Worm (Caenorhabditis elegans) whole organism, L1 larva: ENCODE results near the gene srb-1.

ENCODE experiments used
- F16B12.6 ChIP-seq: fragments of 150-350 bp; optimal IDR thresholded peaks from 2 replicates; lab custom pipeline; 2014; ENCODE audit warnings: missing biosample characterization, missing genetic modification characterization
- alr-1 ChIP-seq: fragments of 200-800 bp; sonication (Bioruptor generic); optimal IDR thresholded peaks from 2 replicates; lab custom pipeline; 2018; ENCODE audit warnings: borderline replicate concordance, mild to moderate bottlenecking, missing genetic modification characterization, missing compliant biosample characterization
- ama-1 ChIP-seq: fragments of 150-350 bp; optimal IDR thresholded peaks from 2 replicates; lab custom pipeline; 2014
- blmp-1 ChIP-seq: fragments of 150-350 bp; optimal IDR thresholded peaks from 2 replicates; lab custom pipeline; 2014; ENCODE audit warnings: missing biosample characterization, missing genetic modification characterization
- ceh-63 ChIP-seq: fragments of 200-800 bp; sonication (Bioruptor generic); optimal IDR thresholded peaks from 2 replicates; lab custom pipeline; 2018; ENCODE audit warnings: mild to moderate bottlenecking, missing genetic modification characterization, missing compliant biosample characterization
- ceh-8 ChIP-seq: fragments of 200-800 bp; sonication (Bioruptor generic); optimal IDR thresholded peaks from 2 replicates; lab custom pipeline; 2018; ENCODE audit warnings: mild to moderate bottlenecking, missing genetic modification characterization, moderate library complexity, missing compliant biosample characterization
- ceh-82 ChIP-seq, 3 experiments: fragments of 150-350 bp in 1 of 3; sonication (generic microtip) in 2 of 3; optimal IDR thresholded peaks; 2 replicates each; lab custom pipeline; 2014 to 2017; ENCODE audit warnings: missing biosample characterization in 3 of 3, missing genetic modification characterization in 3 of 3
- ceh-90 ChIP-seq: sonication (generic microtip); optimal IDR thresholded peaks from 2 replicates; lab custom pipeline; 2016; ENCODE audit warnings: missing genetic modification characterization, missing compliant biosample characterization
- dpl-1 ChIP-seq, 3 experiments: fragments of 150-350 bp in 2 of 3; sonication (generic microtip) in 1 of 3; optimal IDR thresholded peaks; 2 replicates each; lab custom pipeline; 2014 to 2017; ENCODE audit warnings: missing biosample characterization in 3 of 3, missing genetic modification characterization in 3 of 3, missing genetic modification reagents in 3 of 3
- efl-1 ChIP-seq, 4 experiments: fragments of 150-350 bp; optimal IDR thresholded peaks in 3 of 4; peaks in 1 of 4; 1 replicate in 1 of 4; 2 replicates in 3 of 4; lab custom pipeline; 2014; ENCODE audit warnings: missing biosample characterization in 2 of 4, missing genetic modification characterization in 2 of 4, missing genetic modification reagents in 2 of 4
- egl-27 ChIP-seq, 2 experiments: fragments of 150-350 bp in 1 of 2; sonication (generic microtip); optimal IDR thresholded peaks; 3 replicates each; lab custom pipeline; 2017 to 2018; ENCODE audit warnings: missing biosample characterization in 2 of 2, missing genetic modification characterization in 2 of 2, missing genetic modification reagents in 2 of 2
- elt-2 ChIP-seq: sonication (generic microtip); optimal IDR thresholded peaks from 2 replicates; lab custom pipeline; 2016; ENCODE audit warnings: missing genetic modification characterization, mild to moderate bottlenecking, inconsistent platforms, missing compliant biosample characterization, missing genetic modification reagents
- fkh-10 ChIP-seq: sonication (generic microtip); optimal IDR thresholded peaks from 2 replicates; lab custom pipeline; 2017; ENCODE audit warnings: missing biosample characterization, missing genetic modification reagents, missing genetic modification characterization
- fkh-4 ChIP-seq: sonication (generic microtip); optimal IDR thresholded peaks from 2 replicates; lab custom pipeline; 2016; ENCODE audit warnings: missing compliant biosample characterization, missing genetic modification characterization, borderline replicate concordance
- fos-1 ChIP-seq: fragments of 150-350 bp; optimal IDR thresholded peaks from 2 replicates; lab custom pipeline; 2014; ENCODE audit warnings: missing biosample characterization, missing genetic modification characterization
- hlh-17 ChIP-seq: fragments of 200-800 bp; sonication (Bioruptor generic); optimal IDR thresholded peaks from 2 replicates; lab custom pipeline; 2018; ENCODE audit warnings: missing genetic modification characterization, mild to moderate bottlenecking, missing compliant biosample characterization, moderate library complexity, borderline replicate concordance
- hpl-2 ChIP-seq: fragments of 150-350 bp; optimal IDR thresholded peaks from 2 replicates; lab custom pipeline; 2014; ENCODE audit warnings: missing biosample characterization, missing genetic modification reagents, missing genetic modification characterization
- irx-1 ChIP-seq: sonication (generic microtip); optimal IDR thresholded peaks from 2 replicates; lab custom pipeline; 2016; ENCODE audit warnings: missing genetic modification characterization, missing compliant biosample characterization
- lin-39 ChIP-seq: fragments of 150-350 bp; optimal IDR thresholded peaks from 2 replicates; lab custom pipeline; 2014; ENCODE audit warnings: missing biosample characterization, missing genetic modification reagents, missing genetic modification characterization
- lir-3 ChIP-seq: sonication (generic microtip); optimal IDR thresholded peaks from 2 replicates; lab custom pipeline; 2016; ENCODE audit warnings: mild to moderate bottlenecking, missing genetic modification characterization, moderate library complexity, missing compliant biosample characterization; ENCODE audit not compliant: poor library complexity
- mab-9 ChIP-seq: fragments of 200-800 bp; sonication (Bioruptor generic); IDR thresholded peaks from 2 replicates; pipeline ENCODE4 v1.3.6; 2022; ENCODE audit warnings: missing genetic modification reagents, missing genetic modification characterization, missing compliant biosample characterization
- nhr-11 ChIP-seq: fragments of 150-350 bp; optimal IDR thresholded peaks from 2 replicates; lab custom pipeline; 2014; ENCODE audit warnings: missing biosample characterization, missing genetic modification characterization
- nhr-19 ChIP-seq: fragments of 200-800 bp; sonication (Bioruptor generic); conservative IDR thresholded peaks from 2 replicates; pipeline ENCODE4 v1.3.6; 2022; ENCODE audit warnings: missing genetic modification characterization, missing compliant biosample characterization
- nhr-237 ChIP-seq: fragments of 150-350 bp; optimal IDR thresholded peaks from 2 replicates; lab custom pipeline; 2014; ENCODE audit warnings: missing biosample characterization, missing genetic modification characterization
- nhr-71 ChIP-seq: sonication (generic microtip); optimal IDR thresholded peaks from 2 replicates; lab custom pipeline; 2016; ENCODE audit warnings: mild to moderate bottlenecking, missing genetic modification characterization, moderate library complexity, missing compliant biosample characterization
- nhr-84 ChIP-seq: sonication (generic microtip); optimal IDR thresholded peaks from 2 replicates; lab custom pipeline; 2017; ENCODE audit warnings: missing biosample characterization, missing genetic modification characterization
- nhr-85 ChIP-seq: sonication (generic microtip); peaks from one replicate; lab custom pipeline; 2016; ENCODE audit warnings: missing genetic modification characterization, inconsistent platforms, missing compliant biosample characterization
- pax-3 ChIP-seq: fragments of 200-800 bp; sonication (Bioruptor generic); optimal IDR thresholded peaks from 2 replicates; lab custom pipeline; 2018; ENCODE audit warnings: mild to moderate bottlenecking, missing genetic modification characterization, moderate library complexity, missing compliant biosample characterization
- rnt-1 ChIP-seq: sonication (generic microtip); optimal IDR thresholded peaks from 2 replicates; lab custom pipeline; 2016; ENCODE audit warnings: mild to moderate bottlenecking, missing genetic modification characterization, moderate library complexity, missing compliant biosample characterization
- snu-23 ChIP-seq: sonication (generic microtip); optimal IDR thresholded peaks from 2 replicates; lab custom pipeline; 2016; ENCODE audit warnings: missing genetic modification characterization, missing compliant biosample characterization
- sox-4 ChIP-seq: sonication (generic microtip); optimal IDR thresholded peaks from 2 replicates; lab custom pipeline; 2016; ENCODE audit warnings: missing genetic modification characterization, missing compliant biosample characterization
- sup-37 ChIP-seq: fragments of 200-800 bp; sonication (Bioruptor generic); optimal IDR thresholded peaks from 2 replicates; lab custom pipeline; 2018; ENCODE audit warnings: mild to moderate bottlenecking, missing genetic modification characterization, missing compliant biosample characterization
- unc-130 ChIP-seq: fragments of 150-350 bp; optimal IDR thresholded peaks from 2 replicates; lab custom pipeline; 2017; ENCODE audit warnings: missing biosample characterization, missing genetic modification characterization, inconsistent platforms
- unc-30 ChIP-seq: sonication (generic microtip); optimal IDR thresholded peaks from 2 replicates; lab custom pipeline; 2017; ENCODE audit warnings: missing biosample characterization, missing genetic modification characterization
- unc-62 ChIP-seq: fragments of 150-350 bp; optimal IDR thresholded peaks from 2 replicates; lab custom pipeline; 2014; ENCODE audit warnings: missing biosample characterization, missing genetic modification reagents, missing genetic modification characterization
- unc-98 ChIP-seq: fragments of 200-800 bp; sonication (Bioruptor generic); IDR thresholded peaks from 2 replicates; pipeline ENCODE4 v1.3.6; 2022; ENCODE audit warnings: missing genetic modification characterization, missing compliant biosample characterization
- vab-15 ChIP-seq: sonication (generic microtip); optimal IDR thresholded peaks from 2 replicates; lab custom pipeline; 2017; ENCODE audit warnings: missing genotype, mild to moderate bottlenecking, missing genetic modification characterization, missing compliant biosample characterization
- xbp-1 ChIP-seq: sonication (generic microtip); optimal IDR thresholded peaks from 2 replicates; lab custom pipeline; 2016; ENCODE audit warnings: missing genetic modification characterization, missing compliant biosample characterization
- zag-1 ChIP-seq: fragments of 150-350 bp; optimal IDR thresholded peaks from 2 replicates; lab custom pipeline; 2014; ENCODE audit warnings: missing biosample characterization, missing genetic modification characterization
- zip-4 ChIP-seq: fragments of 200-800 bp; sonication (Bioruptor generic); optimal IDR thresholded peaks from 2 replicates; lab custom pipeline; 2018; ENCODE audit warnings: mild to moderate bottlenecking, missing genetic modification characterization, moderate library complexity, missing compliant biosample characterization
- ztf-11 ChIP-seq, 2 experiments: sonication (generic microtip); optimal IDR thresholded peaks; 2 replicates each; lab custom pipeline; 2016 to 2017; ENCODE audit warnings: missing genetic modification characterization in 2 of 2, missing biosample characterization in 1 of 2, missing compliant biosample characterization in 1 of 2
- ztf-4 ChIP-seq: fragments of 150-350 bp; optimal IDR thresholded peaks from 2 replicates; lab custom pipeline; 2014; ENCODE audit warnings: missing biosample characterization, missing genetic modification characterization

The srb-1 gene

ce11 chrII:5174370-5174769 lies 3.5 kb upstream of the srb-1 start, which contains the start of gene C27D6.3:
TSS of gene C27D6.3 (minus strand) at chrII:5174470.
- no peak for TF ChIP-seq fkh-4 (tag; lab: Kevin White, UChicago)
- no peak for TF ChIP-seq lir-3 (tag; lab: Kevin White, UChicago)
- TF ChIP-seq fkh-10 (GFP tag; lab: Kevin White, UChicago), result no peak
- TF ChIP-seq dpl-1 (GFP tag; optimal IDR thresholded peaks at IDR 0.05; lab: Kevin White, UChicago), result no peak
- no peak for TF ChIP-seq nhr-11 (tag; lab: Kevin White, UChicago)

- TF ChIP-seq snu-23 (GFP tag; lab: Kevin White, UChicago), result no peak
- TF ChIP-seq mab-9 (GFP tag; lab: Robert Waterston, UW), result no peak
- TF ChIP-seq rnt-1, result no peak
- no peak for TF ChIP-seq hpl-2 (GFP tag; lab: Kevin White, UChicago)
- TF ChIP-seq fkh-4 (tag; lab: Kevin White, UChicago), result no peak
- no peak for TF ChIP-seq unc-30 (tag; lab: Kevin White, UChicago)
- TF ChIP-seq unc-62, result no peak
- TF ChIP-seq F16B12.6 (tag; lab: Kevin White, UChicago), result no peak
- no peak for TF ChIP-seq blmp-1 (tag; lab: Kevin White, UChicago)
- no peak for TF ChIP-seq zag-1 (tag; lab: Kevin White, UChicago)
- TF ChIP-seq ceh-90 (tag; lab: Kevin White, UChicago), result no peak
- no peak for TF ChIP-seq nhr-71 (tag; lab: Kevin White, UChicago)
- TF ChIP-seq ztf-11 (tag; optimal IDR thresholded peaks at IDR 0.05; lab: Kevin White, UChicago), result no peak
- no peak for TF ChIP-seq alr-1 (tag; lab: Kevin White, UChicago)
- TF ChIP-seq nhr-84, result no peak
- TF ChIP-seq, all 84 proteins: peak for 0
Measured at ce11 chrII:5172451-5172850, 1.6 kb upstream of the srb-1 start, which contains the start of gene C27D6.1. TSS of gene C27D6.1 (plus strand) at chrII:5172751.

ce11 chrII:5171610-5172009 lies 778 bp upstream of the srb-1 start, which contains the start of gene C27D6.15:
TSS of gene C27D6.15 (plus strand) at chrII:5171910.
- TF ChIP-seq lin-39 (tag; lab: Kevin White, UChicago) (no peak), zip-4 (GFP tag; lab: Kevin White, UChicago) (no peak), ceh-90 (tag; lab: Kevin White, UChicago) (no peak), nhr-85 (no peak), sup-37 (GFP tag; lab: Kevin White, UChicago) (no peak), unc-130 (tag; lab: Kevin White, UChicago) (no peak), vab-15 (tag; lab: Kevin White, UChicago) (no peak), sox-4 (tag; lab: Kevin White, UChicago) (no peak), ztf-4 (tag; lab: Kevin White, UChicago) (no peak)

- TF ChIP-seq efl-1 (optimal IDR thresholded peaks at IDR 0.05; lab: Kevin White, UChicago) (no peak), efl-1 (GFP tag; optimal IDR thresholded peaks at IDR 0.05 in 1 of 2; lab: Kevin White, UChicago) (no peak), pax-3 (tag; lab: Kevin White, UChicago) (no peak), xbp-1 (tag; lab: Kevin White, UChicago) (no peak), snu-23 (GFP tag; lab: Kevin White, UChicago) (no peak), ceh-82 (tag; optimal IDR thresholded peaks at IDR 0.05; lab: Kevin White, UChicago) (no peak), ceh-8 (GFP tag; lab: Kevin White, UChicago) (no peak), fos-1 (no peak), nhr-237 (tag; lab: Kevin White, UChicago) (no peak), unc-98 (GFP tag; lab: Robert Waterston, UW) (no peak), ceh-90 (tag; lab: Kevin White, UChicago) (no peak), egl-27 (tag; optimal IDR thresholded peaks at IDR 0.05; lab: Kevin White, UChicago) (no peak), ama-1 (lab: Kevin White, UChicago) (no peak), nhr-19 (GFP tag; lab: Robert Waterston, UW) (no peak), ceh-63 (GFP tag; lab: Kevin White, UChicago) (no peak), irx-1 (tag; lab: Kevin White, UChicago) (no peak), elt-2 (tag; lab: Kevin White, UChicago) (no peak), nhr-84 (no peak), dpl-1 (GFP tag; optimal IDR thresholded peaks at IDR 0.05; lab: Kevin White, UChicago) (no peak), nhr-85 (no peak), hlh-17 (GFP tag; lab: Kevin White, UChicago) (no peak)
Measured at ce11 chrII:5166738-5167137, 4.1 kb downstream of the srb-1 start, which contains the start of gene srb-3. TSS of gene srb-3 (minus strand) at chrII:5166838.
